Worm (Caenorhabditis elegans) whole organism, mixed stage, embryonic: ENCODE measurements around the gene Y49F6B.2.
"Not testable (repeated sequence)": the region's sequence is repeated elsewhere in the genome, so short reads cannot be mapped to it uniquely, and the experiment has no call there.

Experiments used
- bed-3 ChIP-seq: fragments of 200-800 bp; sonication (Bioruptor generic); optimal IDR thresholded peaks from 3 replicates; lab custom pipeline; 2018; ENCODE audit warnings: mild to moderate bottlenecking, missing genetic modification characterization, moderate library complexity, missing compliant biosample characterization
- blmp-1 ChIP-seq: fragments of 150-350 bp; optimal IDR thresholded peaks from 2 replicates; lab custom pipeline; 2014; ENCODE audit warnings: missing biosample characterization, missing genetic modification characterization
- ceh-43 ChIP-seq: fragments of 200-800 bp; sonication (Bioruptor generic); optimal IDR thresholded peaks from 2 replicates; lab custom pipeline; 2018; ENCODE audit warnings: mild to moderate bottlenecking, missing genetic modification characterization, moderate library complexity, missing compliant biosample characterization
- ceh-83 ChIP-seq: fragments of 200-800 bp; sonication (Bioruptor generic); optimal IDR thresholded peaks from 2 replicates; lab custom pipeline; 2018; ENCODE audit warnings: mild to moderate bottlenecking, missing genetic modification characterization, missing compliant biosample characterization
- ces-1 ChIP-seq: fragments of 150-350 bp; optimal IDR thresholded peaks from 2 replicates; lab custom pipeline; 2014; ENCODE audit warnings: missing biosample characterization, missing genetic modification reagents, missing genetic modification characterization
- cnd-1 ChIP-seq: fragments of 200-800 bp; sonication (Bioruptor generic); optimal IDR thresholded peaks from 2 replicates; lab custom pipeline; 2018; ENCODE audit warnings: mild to moderate bottlenecking, missing genetic modification characterization, missing compliant biosample characterization
- elt-1 ChIP-seq: sonication (generic microtip); optimal IDR thresholded peaks from 2 replicates; lab custom pipeline; 2017; ENCODE audit warnings: missing genetic modification characterization, mild to moderate bottlenecking, missing compliant biosample characterization, antibody characterized with exemption, moderate library complexity, borderline replicate concordance; ENCODE audit not compliant: insufficient read depth
- elt-3 ChIP-seq: fragments of 150-350 bp; optimal IDR thresholded peaks from 2 replicates; lab custom pipeline; 2014; ENCODE audit warnings: missing biosample characterization, missing genetic modification characterization
- flh-1 ChIP-seq: fragments of 200-800 bp; sonication (Bioruptor generic); optimal IDR thresholded peaks from 2 replicates; lab custom pipeline; 2018; ENCODE audit warnings: mild to moderate bottlenecking, missing genetic modification characterization, moderate library complexity, missing compliant biosample characterization
- hlh-1 ChIP-seq: fragments of 150-350 bp; optimal IDR thresholded peaks from 2 replicates; lab custom pipeline; 2014; ENCODE audit warnings: missing biosample characterization, missing genetic modification reagents, missing genetic modification characterization
- lin-13 ChIP-seq: fragments of 150-350 bp; optimal IDR thresholded peaks from 2 replicates; lab custom pipeline; 2014; ENCODE audit warnings: missing biosample characterization, missing genetic modification characterization
- lin-32 ChIP-seq: fragments of 200-800 bp; sonication (Bioruptor generic); optimal IDR thresholded peaks from 2 replicates; lab custom pipeline; 2018; ENCODE audit warnings: mild to moderate bottlenecking, missing genetic modification characterization, missing compliant biosample characterization
- lsy-2 ChIP-seq: fragments of 150-350 bp; optimal IDR thresholded peaks from 2 replicates; lab custom pipeline; 2014; ENCODE audit warnings: missing biosample characterization, missing genetic modification characterization
- mab-5 ChIP-seq: fragments of 150-350 bp; optimal IDR thresholded peaks from 2 replicates; lab custom pipeline; 2014; ENCODE audit warnings: missing biosample characterization, missing genetic modification characterization
- mep-1 ChIP-seq: fragments of 150-350 bp; optimal IDR thresholded peaks from 2 replicates; lab custom pipeline; 2017; ENCODE audit warnings: missing biosample characterization, missing genetic modification reagents, missing genetic modification characterization, inconsistent platforms
- mls-2 ChIP-seq: sonication (generic microtip); optimal IDR thresholded peaks from 2 replicates; lab custom pipeline; 2016; ENCODE audit warnings: mild to moderate bottlenecking, missing genetic modification characterization, moderate library complexity, missing compliant biosample characterization
- nhr-12 ChIP-seq: fragments of 150-350 bp; optimal IDR thresholded peaks from 2 replicates; lab custom pipeline; 2014; ENCODE audit warnings: missing biosample characterization, missing genetic modification characterization
- nhr-2 ChIP-seq: fragments of 150-350 bp; optimal IDR thresholded peaks from 2 replicates; lab custom pipeline; 2014; ENCODE audit warnings: missing biosample characterization, missing genetic modification characterization
- nhr-76 ChIP-seq: sonication (generic microtip); optimal IDR thresholded peaks from 2 replicates; lab custom pipeline; 2017; ENCODE audit warnings: missing biosample characterization, missing genetic modification characterization
- pha-4 ChIP-seq: fragments of 150-350 bp; optimal IDR thresholded peaks from 2 replicates; lab custom pipeline; 2018; ENCODE audit warnings: missing biosample characterization, missing genetic modification reagents, missing genetic modification characterization
- sem-2 ChIP-seq: fragments of 200-800 bp; sonication (Bioruptor generic); optimal IDR thresholded peaks from 2 replicates; lab custom pipeline; 2018; ENCODE audit warnings: mild to moderate bottlenecking, missing genetic modification characterization, missing compliant biosample characterization
- snpc-4 ChIP-seq: fragments of 150-350 bp; optimal IDR thresholded peaks from 2 replicates; lab custom pipeline; 2014; ENCODE audit warnings: missing biosample characterization, missing genetic modification characterization
- sptf-1 ChIP-seq: sonication (generic microtip); optimal IDR thresholded peaks from 2 replicates; lab custom pipeline; 2017; ENCODE audit warnings: mild to moderate bottlenecking, missing genetic modification characterization, moderate library complexity, missing compliant biosample characterization
- tbx-8 ChIP-seq: fragments of 200-800 bp; sonication (Bioruptor generic); optimal IDR thresholded peaks from 2 replicates; lab custom pipeline; 2018; ENCODE audit warnings: mild to moderate bottlenecking, missing genetic modification characterization, moderate library complexity, missing compliant biosample characterization
- unc-120 ChIP-seq: sonication (generic microtip); optimal IDR thresholded peaks from 2 replicates; lab custom pipeline; 2017; ENCODE audit warnings: missing genetic modification characterization, missing compliant biosample characterization; ENCODE audit not compliant: poor library complexity, severe bottlenecking
- unc-39 ChIP-seq: fragments of 150-350 bp; optimal IDR thresholded peaks from 2 replicates; lab custom pipeline; 2014; ENCODE audit warnings: missing biosample characterization, missing genetic modification characterization
- unc-62 ChIP-seq: fragments of 150-350 bp; optimal IDR thresholded peaks from 2 replicates; lab custom pipeline; 2014; ENCODE audit warnings: missing biosample characterization, missing genetic modification reagents, missing genetic modification characterization
- zip-8 ChIP-seq: fragments of 150-350 bp; optimal IDR thresholded peaks from 2 replicates; lab custom pipeline; 2014; ENCODE audit warnings: missing biosample characterization, missing genetic modification characterization
- ztf-11 ChIP-seq: fragments of 150-350 bp; optimal IDR thresholded peaks from 2 replicates; lab custom pipeline; 2014; ENCODE audit warnings: missing biosample characterization, missing genetic modification characterization

The Y49F6B.2 gene

DNA sequence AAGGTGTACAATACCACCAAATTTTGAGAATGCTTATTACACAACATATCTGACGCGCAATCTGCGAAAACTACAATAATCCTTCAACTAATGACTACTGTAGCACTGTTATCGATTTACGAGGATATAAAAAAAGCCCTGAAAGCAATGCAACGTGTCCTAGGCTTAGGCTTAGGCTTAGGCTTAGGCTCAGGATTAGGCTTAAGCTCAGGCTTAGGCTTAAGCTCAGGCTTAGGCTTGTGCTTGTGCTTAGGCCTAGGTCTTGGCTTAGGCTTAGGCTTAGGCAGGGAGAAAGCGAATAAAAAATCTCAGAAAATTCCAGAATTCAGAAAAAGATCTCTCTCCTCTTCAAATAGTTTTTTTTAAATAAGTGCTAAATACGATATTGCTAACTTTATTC lies 43.6 kb upstream of the Y49F6B.2 start:
- no peak for TF ChIP-seq ceh-43 (GFP tag; lab: Kevin White, UChicago)
- TF ChIP-seq unc-39 (tag; lab: Kevin White, UChicago), result no peak
- TF ChIP-seq pha-4 (tag; lab: Kevin White, UChicago), result no peak
- TF ChIP-seq ztf-11 (tag; lab: Kevin White, UChicago), result no peak
- TF ChIP-seq nhr-2, result no peak
- TF ChIP-seq nhr-76, result no peak
- TF ChIP-seq mab-5 (tag; lab: Kevin White, UChicago), result no peak
- no peak for TF ChIP-seq bed-3 (GFP tag; lab: Kevin White, UChicago)
- no peak for TF ChIP-seq tbx-8 (GFP tag; lab: Kevin White, UChicago)
- TF ChIP-seq ces-1, result no peak
- TF ChIP-seq lin-32 (GFP tag; lab: Kevin White, UChicago), result no peak
- no peak for TF ChIP-seq flh-1 (GFP tag; lab: Kevin White, UChicago)
- no peak for TF ChIP-seq mep-1
- no peak for TF ChIP-seq snpc-4 (tag; lab: Kevin White, UChicago)
- no peak for TF ChIP-seq sptf-1
- TF ChIP-seq cnd-1 (tag; lab: Kevin White, UChicago), result no peak
- TF ChIP-seq sem-2, result no peak
- TF ChIP-seq ceh-83 (GFP tag; lab: Kevin White, UChicago), result no peak
- TF ChIP-seq, all 35 proteins: peak for 0

DNA sequence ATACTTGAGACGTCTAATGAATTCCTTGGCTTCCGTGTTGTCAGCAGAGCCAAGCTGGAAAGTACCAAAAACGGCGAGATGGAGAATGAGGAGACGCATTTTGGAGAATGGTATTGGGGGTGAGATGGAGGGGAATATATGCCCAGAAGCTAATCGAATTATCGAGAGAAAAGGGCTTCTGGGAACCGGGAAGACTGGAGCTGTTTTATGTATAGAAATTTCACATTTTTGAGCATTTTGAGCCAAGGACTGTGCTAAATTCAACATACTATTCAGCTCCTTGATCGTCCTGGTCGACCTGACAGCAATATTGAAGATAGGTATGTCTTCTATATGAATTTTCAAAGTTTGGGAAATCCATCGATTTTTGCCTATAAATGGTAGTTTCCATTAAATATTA lies 42.7 kb upstream of the Y49F6B.2 start, which contains the start of gene C16C8.7:
TSS of gene C16C8.7 (minus strand) at position 101 of the 400 bp plus-strand sequence.
- TF ChIP-seq bed-3 (GFP tag; lab: Kevin White, UChicago) (no peak), lin-13 (tag; lab: Kevin White, UChicago) (no peak), elt-3 (tag; lab: Kevin White, UChicago) (no peak), blmp-1 (no peak), nhr-12 (tag; lab: Kevin White, UChicago) (no peak), ces-1 (no peak), unc-39 (tag; lab: Kevin White, UChicago) (no peak)

DNA sequence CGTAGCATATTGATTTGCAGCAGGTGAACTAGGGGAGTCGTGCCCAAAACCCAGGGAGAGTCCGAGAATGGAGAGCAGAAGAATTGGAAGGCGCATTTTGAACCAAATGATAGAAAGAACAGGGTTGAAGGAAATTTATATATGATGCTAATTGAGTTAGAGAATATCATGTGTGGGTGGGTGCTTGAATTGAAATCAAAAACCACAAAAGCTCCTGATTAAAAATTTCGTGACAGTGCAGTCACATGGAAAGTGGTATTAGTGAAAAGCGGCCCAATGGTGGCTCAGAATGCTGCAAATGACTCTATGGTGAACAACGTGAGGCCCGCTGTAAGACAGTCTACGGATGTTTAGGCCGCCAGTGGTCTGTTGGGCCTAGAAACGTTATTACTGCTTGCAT lies 41.2 kb upstream of the Y49F6B.2 start, which contains the start of gene C16C8.8:
TSS of gene C16C8.8 (minus strand) at position 101 of the 400 bp plus-strand sequence.
- TF ChIP-seq lsy-2 (tag; lab: Kevin White, UChicago) (no peak), elt-3 (tag; lab: Kevin White, UChicago) (no peak), mls-2 (tag; lab: Kevin White, UChicago) (no peak), unc-39 (tag; lab: Kevin White, UChicago) (no peak), mab-5 (tag; lab: Kevin White, UChicago) (no peak), zip-8 (tag; lab: Kevin White, UChicago) (no peak)

DNA sequence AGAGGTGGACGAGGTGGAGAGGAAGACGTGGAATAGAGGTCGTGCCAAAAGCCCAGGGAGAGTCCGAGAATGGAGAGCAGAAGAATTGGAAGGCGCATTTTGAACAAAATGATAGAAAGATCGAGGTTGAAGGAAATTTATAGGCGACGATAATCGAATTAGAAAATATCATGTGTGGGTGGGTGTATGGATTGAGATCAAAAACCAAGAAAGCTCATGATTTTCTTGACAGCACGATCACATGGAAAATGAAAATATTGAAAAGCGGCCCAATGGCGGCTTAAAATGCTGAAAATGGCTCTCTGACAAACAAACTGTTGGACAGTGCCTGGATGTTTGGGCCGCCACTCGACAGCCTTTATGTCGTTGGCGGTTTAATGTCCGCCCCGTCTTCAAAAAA lies 39.7 kb upstream of the Y49F6B.2 start, which contains the start of gene C16C8.9:
TSS of gene C16C8.9 (minus strand) at position 101 of the 400 bp plus-strand sequence.
- TF ChIP-seq zip-8 (tag; lab: Kevin White, UChicago) (no peak), ceh-43 (GFP tag; lab: Kevin White, UChicago) (no peak), ceh-83 (GFP tag; lab: Kevin White, UChicago) (no peak), elt-3 (tag; lab: Kevin White, UChicago) (no peak), mls-2 (tag; lab: Kevin White, UChicago) (no peak), elt-1 (tag; lab: Kevin White, UChicago) (no peak)
- TF ChIP-seq, all 35 proteins: peak for 0

DNA sequence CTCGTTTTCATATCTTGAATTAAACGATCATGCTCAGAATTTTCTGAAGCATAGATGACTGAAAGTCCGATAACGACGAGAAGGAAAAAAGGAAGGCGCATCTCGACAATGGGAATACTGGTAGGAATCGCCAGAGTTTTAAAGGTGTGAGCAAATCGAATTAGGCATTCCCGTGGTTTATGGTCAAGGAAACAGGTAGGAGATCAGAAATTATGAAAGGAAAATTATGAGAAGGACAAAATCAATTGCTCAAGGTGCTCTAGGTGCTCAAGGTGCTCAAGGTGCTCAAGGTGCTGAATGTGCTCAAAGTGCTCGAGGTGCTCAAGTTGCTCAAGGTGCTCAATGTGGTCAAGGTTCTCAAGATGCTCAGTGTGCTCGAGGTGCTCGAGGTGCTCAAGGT lies 38.2 kb upstream of the Y49F6B.2 start, which contains the start of gene C16C8.10:
TSS of gene C16C8.10 (minus strand) at position 101 of the 400 bp plus-strand sequence.
- TF ChIP-seq nhr-2; nhr-76; unc-62 (GFP tag; lab: Kevin White, UChicago): not testable (repeated sequence)

DNA sequence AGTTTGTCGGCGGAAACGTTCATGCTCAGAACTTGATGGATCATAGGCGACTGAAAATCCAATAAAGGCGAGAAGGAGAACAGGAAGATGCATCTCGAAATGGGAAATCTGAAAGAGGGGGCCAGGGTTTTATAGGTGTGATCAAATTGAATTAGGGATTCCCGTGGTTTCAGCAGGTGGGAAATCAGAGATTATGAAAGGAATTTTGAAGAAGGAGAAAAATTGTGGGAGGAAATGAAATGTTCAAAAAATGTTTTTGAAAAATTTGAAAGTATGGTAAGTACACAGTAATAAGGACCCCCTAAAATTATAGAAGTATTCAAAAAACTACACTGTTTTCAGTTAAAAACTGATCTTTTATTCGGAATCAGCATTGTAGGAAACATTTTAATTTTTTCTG lies 32.2 kb upstream of the Y49F6B.2 start, which contains the start of gene Y49F6B.20:
TSS of gene Y49F6B.20 (minus strand) at position 101 of the 400 bp plus-strand sequence.
- TF ChIP-seq unc-120 (tag; lab: Kevin White, UChicago) (no peak), unc-62 (GFP tag; lab: Kevin White, UChicago) (no peak), ztf-11 (tag; lab: Kevin White, UChicago) (no peak), nhr-12 (tag; lab: Kevin White, UChicago) (no peak), lin-32 (GFP tag; lab: Kevin White, UChicago) (no peak), sptf-1 (no peak), mep-1 (no peak), mls-2 (tag; lab: Kevin White, UChicago) (no peak), ces-1 (no peak), hlh-1 (tag; lab: Kevin White, UChicago) (no peak)
